Fruit fly (Drosophila melanogaster) whole organism, embryonic: ENCODE measurements around the gene sky.
A peak's percentile ranks its signal among the peaks of the same experiment; 100 is the strongest.

Experiments used
- Abd-B ChIP-seq: fragments of 200-800 bp; sonication (Bioruptor generic); optimal IDR thresholded peaks from 2 replicates; lab custom pipeline; 2018; ENCODE audit warnings: missing biosample characterization, mild to moderate bottlenecking, missing genetic modification characterization, moderate library complexity
- Aef1 ChIP-seq: fragments of 200-800 bp; sonication (Bioruptor generic); IDR thresholded peaks from 3 replicates; pipeline ENCODE4 v1.3.6; 2022; ENCODE audit warnings: missing biosample characterization, missing genetic modification characterization
- B-H2 ChIP-seq: fragments of 200-800 bp; sonication (Bioruptor generic); optimal IDR thresholded peaks from 2 replicates; lab custom pipeline; 2018; ENCODE audit warnings: missing biosample characterization, mild to moderate bottlenecking, missing genetic modification characterization
- BEAF-32 ChIP-seq: fragments of 200-800 bp; sonication (Bioruptor generic); optimal IDR thresholded peaks from 3 replicates; lab custom pipeline; 2017; ENCODE audit warnings: missing biosample characterization, missing genetic modification characterization, mild to moderate bottlenecking, moderate library complexity, missing genetic modification reagents
- CG1024 ChIP-seq: fragments of 200-800 bp; sonication (Bioruptor generic); IDR thresholded peaks from 2 replicates; pipeline ENCODE4 v1.3.6; 2022; ENCODE audit warnings: missing biosample characterization, missing genetic modification characterization
- CG10267 ChIP-seq: fragments of 200-800 bp; sonication (Bioruptor generic); optimal IDR thresholded peaks from 2 replicates; lab custom pipeline; 2018; ENCODE audit warnings: missing biosample characterization, mild to moderate bottlenecking, missing genetic modification characterization, moderate library complexity
- CG10274 ChIP-seq: fragments of 200-800 bp; sonication (Bioruptor generic); optimal IDR thresholded peaks from 3 replicates; lab custom pipeline; 2017; ENCODE audit warnings: missing biosample characterization, mild to moderate bottlenecking, missing genetic modification characterization
- CG10431 ChIP-seq: fragments of 200-800 bp; sonication (Bioruptor generic); optimal IDR thresholded peaks from 3 replicates; lab custom pipeline; 2018; ENCODE audit warnings: missing biosample characterization, mild to moderate bottlenecking, missing genetic modification characterization
- CG10543 ChIP-seq: fragments of 200-800 bp; sonication (Bioruptor generic); optimal IDR thresholded peaks from 3 replicates; lab custom pipeline; 2017; ENCODE audit warnings: missing biosample characterization, mild to moderate bottlenecking, missing genetic modification characterization, moderate library complexity
- CG11696 ChIP-seq: fragments of 200-800 bp; sonication (Bioruptor generic); IDR thresholded peaks from 2 replicates; pipeline ENCODE4 v1.3.6; 2022; ENCODE audit warnings: missing biosample characterization, missing genetic modification characterization
- CG12659 ChIP-seq: fragments of 200-800 bp; sonication (Bioruptor generic); optimal IDR thresholded peaks from 3 replicates; lab custom pipeline; 2017; ENCODE audit warnings: mild to moderate bottlenecking, missing biosample characterization, missing genetic modification reagents, missing genetic modification characterization
- CG13624 ChIP-seq: fragments of 200-800 bp; sonication (Bioruptor generic); optimal IDR thresholded peaks from 2 replicates; lab custom pipeline; 2016; ENCODE audit warnings: missing biosample characterization, missing genetic modification characterization
- CG14965 ChIP-seq: fragments of 200-800 bp; sonication (Bioruptor generic); optimal IDR thresholded peaks from 2 replicates; lab custom pipeline; 2016; ENCODE audit warnings: missing biosample characterization, missing genetic modification characterization, borderline replicate concordance
- CG15601 ChIP-seq: fragments of 200-800 bp; sonication (Bioruptor generic); optimal IDR thresholded peaks from 3 replicates; lab custom pipeline; 2019; ENCODE audit warnings: missing biosample characterization, mild to moderate bottlenecking, missing genetic modification characterization, moderate library complexity
- CG16815 ChIP-seq: fragments of 200-800 bp; sonication (Bioruptor generic); optimal IDR thresholded peaks from 3 replicates; lab custom pipeline; 2017; ENCODE audit warnings: missing biosample characterization, mild to moderate bottlenecking, missing genetic modification characterization
- CG17568 ChIP-seq: fragments of 200-800 bp; sonication (Bioruptor generic); optimal IDR thresholded peaks from 2 replicates; lab custom pipeline; 2018; ENCODE audit warnings: missing biosample characterization, mild to moderate bottlenecking, missing genetic modification characterization, moderate library complexity
- CG1832 ChIP-seq: fragments of 200-800 bp; sonication (Bioruptor generic); optimal IDR thresholded peaks from 2 replicates; lab custom pipeline; 2017; ENCODE audit warnings: missing biosample characterization, mild to moderate bottlenecking, missing genetic modification characterization, inconsistent platforms
- CG18619 ChIP-seq: fragments of 200-800 bp; sonication (Bioruptor generic); optimal IDR thresholded peaks from 3 replicates; lab custom pipeline; 2017; ENCODE audit warnings: missing biosample characterization, mild to moderate bottlenecking, missing genetic modification characterization
- CG3065 ChIP-seq: fragments of 200-800 bp; sonication (Bioruptor generic); optimal IDR thresholded peaks from 2 replicates; lab custom pipeline; 2016; ENCODE audit warnings: missing biosample characterization, missing genetic modification characterization
- CG32532 ChIP-seq: fragments of 200-800 bp; sonication (Bioruptor generic); IDR thresholded peaks from 2 replicates; pipeline ENCODE4 v1.3.6; 2022; ENCODE audit warnings: missing biosample characterization, missing genetic modification characterization
- CG3847 ChIP-seq: fragments of 200-800 bp; sonication (Bioruptor generic); IDR thresholded peaks from 2 replicates; pipeline ENCODE4 v1.3.6; 2022; ENCODE audit warnings: missing biosample characterization, missing genetic modification characterization
- CG4360 ChIP-seq: fragments of 200-800 bp; sonication (Bioruptor generic); IDR thresholded peaks from 2 replicates; pipeline ENCODE4 v1.3.6; 2022; ENCODE audit warnings: missing biosample characterization, missing genetic modification characterization
- CG43689 ChIP-seq: fragments of 200-800 bp; sonication (Bioruptor generic); IDR thresholded peaks from 2 replicates; pipeline ENCODE4 v1.3.6; 2022; ENCODE audit warnings: missing biosample characterization, missing genetic modification characterization
- CG4404 ChIP-seq: fragments of 200-800 bp; sonication (Bioruptor generic); IDR thresholded peaks from 2 replicates; pipeline ENCODE4 v1.3.6; 2022; ENCODE audit warnings: missing biosample characterization, missing genetic modification characterization
- CG4820 ChIP-seq: fragments of 200-800 bp; sonication (Bioruptor generic); optimal IDR thresholded peaks from 3 replicates; lab custom pipeline; 2016; ENCODE audit warnings: missing biosample characterization, missing genetic modification characterization
- Dip3 ChIP-seq: fragments of 200-800 bp; sonication (Bioruptor generic); optimal IDR thresholded peaks from 3 replicates; lab custom pipeline; 2016; ENCODE audit warnings: missing biosample characterization, missing genetic modification characterization
- HHEX ChIP-seq: fragments of 200-800 bp; sonication (Bioruptor generic); optimal IDR thresholded peaks from 3 replicates; lab custom pipeline; 2017; ENCODE audit warnings: missing biosample characterization, mild to moderate bottlenecking, missing genetic modification characterization, missing genetic modification reagents
- Hr51 ChIP-seq, 2 experiments: fragments of 200-800 bp; sonication (Bioruptor generic); optimal IDR thresholded peaks; 2 replicates in 1 of 2; 3 replicates in 1 of 2; lab custom pipeline; 2016 to 2018; ENCODE audit warnings: missing biosample characterization in 2 of 2, missing genetic modification characterization in 2 of 2, mild to moderate bottlenecking in 1 of 2, moderate library complexity in 1 of 2
- Hr78 ChIP-seq, 2 experiments: fragments of 200-800 bp in 1 of 2; fragments of >200 bp in 1 of 2; sonication (Bioruptor generic) in 1 of 2; optimal IDR thresholded peaks; 2 replicates each; lab custom pipeline; 2017 to 2019; ENCODE audit warnings: missing biosample characterization in 2 of 2, missing genetic modification characterization in 2 of 2, mild to moderate bottlenecking in 1 of 2, moderate library complexity in 1 of 2
- Hsf ChIP-seq: fragments of 200-800 bp; sonication (Bioruptor generic); optimal IDR thresholded peaks from 3 replicates; lab custom pipeline; 2016; ENCODE audit warnings: missing biosample characterization, missing genetic modification characterization
- Meics ChIP-seq: fragments of 200-800 bp; sonication (Bioruptor generic); optimal IDR thresholded peaks from 2 replicates; lab custom pipeline; 2017; ENCODE audit warnings: missing biosample characterization, mild to moderate bottlenecking, missing genetic modification characterization
- NC2β ChIP-seq: fragments of 200-800 bp; sonication (Bioruptor generic); optimal IDR thresholded peaks from 2 replicates; lab custom pipeline; 2016; ENCODE audit warnings: missing biosample characterization, missing genetic modification characterization
- Nf-YB ChIP-seq: fragments of 200-800 bp; sonication (Bioruptor generic); optimal IDR thresholded peaks from 3 replicates; lab custom pipeline; 2019; ENCODE audit warnings: missing biosample characterization, mild to moderate bottlenecking, missing genetic modification characterization, moderate library complexity
- Oli ChIP-seq: fragments of 200-800 bp; sonication (Bioruptor generic); optimal IDR thresholded peaks from 2 replicates; lab custom pipeline; 2018; ENCODE audit warnings: missing biosample characterization, mild to moderate bottlenecking, missing genetic modification characterization, moderate library complexity
- Spps ChIP-seq: fragments of 200-800 bp; sonication (Bioruptor generic); optimal IDR thresholded peaks from 2 replicates; lab custom pipeline; 2018; ENCODE audit warnings: missing biosample characterization, mild to moderate bottlenecking, missing genetic modification characterization
- Xbp1 ChIP-seq: fragments of 200-800 bp; sonication (Bioruptor generic); optimal IDR thresholded peaks from 3 replicates; lab custom pipeline; 2016; ENCODE audit warnings: missing biosample characterization, mild to moderate bottlenecking, missing genetic modification characterization
- abd-A ChIP-seq: fragments of 200-800 bp; sonication (Bioruptor generic); optimal IDR thresholded peaks from 3 replicates; lab custom pipeline; 2019; ENCODE audit warnings: missing biosample characterization, mild to moderate bottlenecking, missing genetic modification characterization, moderate library complexity
- chif ChIP-seq, 2 experiments: fragments of 200-800 bp; sonication (Bioruptor generic); optimal IDR thresholded peaks; 3 replicates each; lab custom pipeline; 2016; ENCODE audit warnings: missing biosample characterization in 2 of 2, missing genetic modification characterization in 2 of 2
- ci ChIP-seq: fragments of 200-800 bp; sonication (Bioruptor generic); IDR thresholded peaks from 3 replicates; pipeline ENCODE4 v1.3.6; 2022; ENCODE audit warnings: missing biosample characterization, missing genetic modification characterization
- croc ChIP-seq: fragments of 200-800 bp; sonication (Bioruptor generic); conservative IDR thresholded peaks from 3 replicates; pipeline ENCODE4 v1.3.6; 2022; ENCODE audit warnings: missing biosample characterization, missing genetic modification characterization
- lbe ChIP-seq: fragments of 200-800 bp; sonication (Bioruptor generic); optimal IDR thresholded peaks from 2 replicates; lab custom pipeline; 2016; ENCODE audit warnings: missing biosample characterization, mild to moderate bottlenecking, missing genetic modification characterization
- nom ChIP-seq: fragments of 200-800 bp; sonication (Bioruptor generic); optimal IDR thresholded peaks from 2 replicates; lab custom pipeline; 2017; ENCODE audit warnings: missing biosample characterization, missing genetic modification characterization, mild to moderate bottlenecking, moderate library complexity, missing genetic modification reagents
- pan ChIP-seq, 4 experiments: fragments of >200 bp in 3 of 4; fragments of 200-800 bp in 1 of 4; sonication (Bioruptor generic) in 1 of 4; optimal IDR thresholded peaks in 3 of 4; IDR thresholded peaks in 1 of 4; 2 replicates each; pipeline versions ENCODE4 v1.3.6 to Lab custom; 2017 to 2022; ENCODE audit warnings: missing biosample characterization in 2 of 4, missing genetic modification characterization in 2 of 4, mixed read lengths in 1 of 4
- repo ChIP-seq: fragments of 200-800 bp; sonication (Bioruptor generic); optimal IDR thresholded peaks from 2 replicates; lab custom pipeline; 2016; ENCODE audit warnings: missing biosample characterization, missing genetic modification characterization
- ro ChIP-seq: fragments of 200-800 bp; sonication (Bioruptor generic); IDR thresholded peaks from 2 replicates; pipeline ENCODE4 v1.3.6; 2022; ENCODE audit warnings: missing biosample characterization, missing genetic modification characterization
- schlank ChIP-seq: fragments of 200-800 bp; sonication (Bioruptor generic); optimal IDR thresholded peaks from 2 replicates; lab custom pipeline; 2018; ENCODE audit warnings: missing biosample characterization, mild to moderate bottlenecking, missing genetic modification characterization
- seq ChIP-seq: fragments of 200-800 bp; sonication (Bioruptor generic); IDR thresholded peaks from 2 replicates; pipeline ENCODE4 v1.3.6; 2022; ENCODE audit warnings: missing biosample characterization, missing genetic modification characterization
- sob ChIP-seq: fragments of 200-800 bp; sonication (Bioruptor generic); IDR thresholded peaks from 2 replicates; pipeline ENCODE4 v1.3.6; 2022; ENCODE audit warnings: missing biosample characterization, missing genetic modification characterization
- tio ChIP-seq: fragments of 200-800 bp; sonication (Bioruptor generic); optimal IDR thresholded peaks from 2 replicates; lab custom pipeline; 2017; ENCODE audit warnings: missing biosample characterization, missing genetic modification characterization, inconsistent platforms

sky gene

dm6 chr2L:20864764-20865265, 53.9 kb downstream of the sky start, which contains the start of gene CG9338 (continued):
- TF ChIP-seq CG10267 (tag; lab: Kevin White, UChicago): peak; percentile 84
- TF ChIP-seq CG12659: peak; percentile 86
- peak; percentile 79 for TF ChIP-seq CG15601
- peak; percentile 35 for TF ChIP-seq CG10431
- peak; percentile 46 for TF ChIP-seq CG14965 (GFP tag; lab: Kevin White, UChicago)
- TF ChIP-seq Hsf (GFP tag; lab: Kevin White, UChicago): peak; percentile 71
- TF ChIP-seq Abd-B (GFP tag; lab: Kevin White, UChicago): peak; percentile 67
- TF ChIP-seq ci (GFP tag; lab: Robert Waterston, UW): peak; percentile 81
- peak; percentile 85 for TF ChIP-seq Spps
- peak; percentile 79 for TF ChIP-seq B-H2 (GFP tag; lab: Kevin White, UChicago)
- peak; percentile 61 for TF ChIP-seq CG4360 (GFP tag; lab: Robert Waterston, UW)
- peak; percentile 54 for TF ChIP-seq CG18619 (GFP tag; lab: Kevin White, UChicago)
- TF ChIP-seq CG1832 (GFP tag; lab: Kevin White, UChicago): no peak
- peak; percentile 86 for TF ChIP-seq CG13624 (GFP tag; lab: Kevin White, UChicago)
- peak; percentile 95 for TF ChIP-seq Meics (GFP tag; lab: Kevin White, UChicago)
- TF ChIP-seq Aef1: peak; percentile 75; the same call in 2 of the 3 replicates
- peak; percentile 78 for TF ChIP-seq sob (GFP tag; lab: Robert Waterston, UW)
- TF ChIP-seq pan (optimal IDR thresholded peaks at IDR 0.05; lab: Kevin White, UChicago): no peak
- TF ChIP-seq pan (GFP tag; optimal IDR thresholded peaks at IDR 0.05 in 1 of 2, IDR thresholded peaks at IDR 0.05 in 1 of 2): peak in 1 of 2 experiments; percentile 92
- peak; percentile 56 to 85 for TF ChIP-seq Hr51 (GFP tag; optimal IDR thresholded peaks at IDR 0.05; lab: Kevin White, UChicago)
- TF ChIP-seq CG1024 (GFP tag; lab: Robert Waterston, UW): no peak
- TF ChIP-seq seq (GFP tag; lab: Robert Waterston, UW): peak; percentile 66; the same call in 1 of the 2 replicates
- peak; percentile 95 for TF ChIP-seq HHEX (GFP tag; lab: Kevin White, UChicago)
- TF ChIP-seq CG17568 (GFP tag; lab: Kevin White, UChicago): peak; percentile 85
- TF ChIP-seq tio (GFP tag; lab: Kevin White, UChicago): peak; percentile 54
- peak; percentile 53 for TF ChIP-seq CG16815 (GFP tag; lab: Kevin White, UChicago)
- TF ChIP-seq lbe (GFP tag; lab: Kevin White, UChicago): peak; percentile 61
- peak; percentile 51 for TF ChIP-seq NC2β (GFP tag; lab: Kevin White, UChicago)
- TF ChIP-seq CG43689 (GFP tag; lab: Robert Waterston, UW): no peak
- TF ChIP-seq nom (GFP tag; lab: Kevin White, UChicago): no peak
- TF ChIP-seq CG3847 (GFP tag; lab: Robert Waterston, UW): peak; percentile 70
- TF ChIP-seq repo: peak; percentile 76
- TF ChIP-seq abd-A (tag; lab: Kevin White, UChicago): peak; percentile 92
- TF ChIP-seq CG32532 (GFP tag; lab: Robert Waterston, UW): peak; percentile 95
- peak; percentile 69 for TF ChIP-seq Xbp1 (GFP tag; lab: Kevin White, UChicago)
- peak; percentile 74 for TF ChIP-seq Dip3 (GFP tag; lab: Kevin White, UChicago)
- no peak for TF ChIP-seq CG3065
- TF ChIP-seq schlank (tag; lab: Kevin White, UChicago): peak; percentile 31
- peak; percentile 85 for TF ChIP-seq CG10274
- peak; percentile 81 for TF ChIP-seq CG4404
- TF ChIP-seq BEAF-32 (GFP tag; lab: Kevin White, UChicago): no peak
- peak; percentile 88 for TF ChIP-seq croc (GFP tag; lab: Robert Waterston, UW)
- peak; percentile 66 to 83 for TF ChIP-seq chif (GFP tag; optimal IDR thresholded peaks at IDR 0.05; lab: Kevin White, UChicago)
- peak; percentile 57 for TF ChIP-seq Nf-YB (GFP tag; lab: Kevin White, UChicago)
- TF ChIP-seq CG4820 (GFP tag; lab: Kevin White, UChicago): peak; percentile 69
- peak; percentile 77 for TF ChIP-seq Oli (tag; lab: Kevin White, UChicago)
- TF ChIP-seq Hr78 (GFP tag; optimal IDR thresholded peaks at IDR 0.05; lab: Kevin White, UChicago): peak in 1 of 2 experiments; percentile 57
- TF ChIP-seq CG11696 (GFP tag; lab: Robert Waterston, UW): peak; percentile 82
- peak; percentile 94 for TF ChIP-seq CG10543
- TF ChIP-seq ro (GFP tag; lab: Robert Waterston, UW): no peak
